Worm (Caenorhabditis elegans): Measurements from ENCODE around the gene ubc-20.

ce11 chrIII:157980-158379, 30.7 kb upstream of the ubc-20 start:
- TF ChIP-seq ztf-16 (tag; optimal IDR thresholded peaks at IDR 0.05), result no peak
- TF ChIP-seq K02D7.2 (tag; optimal IDR thresholded peaks at IDR 0.05), result no peak
- TF ChIP-seq ets-4 (tag; optimal IDR thresholded peaks at IDR 0.05), result no peak
- no peak for TF ChIP-seq ceh-22 (tag; optimal IDR thresholded peaks at IDR 0.05)
- no peak for TF ChIP-seq hlh-30 (tag; optimal IDR thresholded peaks at IDR 0.05; ENCODE audit: insufficient read depth)
- TF ChIP-seq fax-1 (tag; optimal IDR thresholded peaks at IDR 0.05), result no peak
- no peak for TF ChIP-seq nhr-11 (tag; optimal IDR thresholded peaks at IDR 0.05)
- no peak for TF ChIP-seq pqm-1 (tag; optimal IDR thresholded peaks at IDR 0.05)
- TF ChIP-seq ceh-24 (tag; optimal IDR thresholded peaks at IDR 0.05), result no peak
- no peak for TF ChIP-seq fkh-10 (GFP tag; optimal IDR thresholded peaks at IDR 0.05)
